Fruit fly (Drosophila melanogaster) whole organism, embryonic: ENCODE results near the gene CG9173.

Experiments used
- ATbp ChIP-seq: fragments of 200-800 bp; sonication (Bioruptor generic); optimal IDR thresholded peaks from 2 replicates; lab custom pipeline; 2017; ENCODE audit warnings: missing biosample characterization, mild to moderate bottlenecking, missing genetic modification characterization, missing genetic modification reagents
- Bdp1 ChIP-seq: fragments of 200-800 bp; sonication (Bioruptor generic); optimal IDR thresholded peaks from 3 replicates; lab custom pipeline; 2016; ENCODE audit warnings: missing biosample characterization, missing genetic modification characterization
- Blimp-1 ChIP-seq: fragments of 200-800 bp; sonication (Bioruptor generic); optimal IDR thresholded peaks from 3 replicates; lab custom pipeline; 2018; ENCODE audit warnings: missing biosample characterization, missing genetic modification characterization, mild to moderate bottlenecking, moderate library complexity, missing genetic modification reagents
- BtbVII ChIP-seq: fragments of 200-800 bp; sonication (Bioruptor generic); optimal IDR thresholded peaks from 3 replicates; lab custom pipeline; 2017; ENCODE audit warnings: missing biosample characterization, mild to moderate bottlenecking, missing genetic modification characterization
- CG1024 ChIP-seq: fragments of 200-800 bp; sonication (Bioruptor generic); IDR thresholded peaks from 2 replicates; pipeline ENCODE4 v1.3.6; 2022; ENCODE audit warnings: missing biosample characterization, missing genetic modification characterization
- CG13123 ChIP-seq: fragments of 200-800 bp; sonication (Bioruptor generic); optimal IDR thresholded peaks from 2 replicates; lab custom pipeline; 2016; ENCODE audit warnings: missing biosample characterization, missing genetic modification characterization
- CG13624 ChIP-seq: fragments of 200-800 bp; sonication (Bioruptor generic); optimal IDR thresholded peaks from 2 replicates; lab custom pipeline; 2016; ENCODE audit warnings: missing biosample characterization, missing genetic modification characterization
- CG14050 ChIP-seq: fragments of 200-800 bp; sonication (Bioruptor generic); IDR thresholded peaks from 3 replicates; pipeline ENCODE4 v1.3.6; 2022; ENCODE audit warnings: missing biosample characterization, missing genetic modification characterization
- CG15011 ChIP-seq: fragments of 200-800 bp; sonication (Bioruptor generic); optimal IDR thresholded peaks from 3 replicates; lab custom pipeline; 2018; ENCODE audit warnings: missing biosample characterization, mild to moderate bottlenecking, missing genetic modification characterization
- CG15073 ChIP-seq: fragments of 200-800 bp; sonication (Bioruptor generic); optimal IDR thresholded peaks from 2 replicates; lab custom pipeline; 2016; ENCODE audit warnings: missing biosample characterization, missing genetic modification characterization
- CG1603 ChIP-seq: fragments of 200-800 bp; sonication (Bioruptor generic); optimal IDR thresholded peaks from 2 replicates; lab custom pipeline; 2019; ENCODE audit warnings: missing biosample characterization, mild to moderate bottlenecking, missing genetic modification characterization, moderate library complexity
- CG17568 ChIP-seq: fragments of 200-800 bp; sonication (Bioruptor generic); optimal IDR thresholded peaks from 2 replicates; lab custom pipeline; 2018; ENCODE audit warnings: missing biosample characterization, mild to moderate bottlenecking, missing genetic modification characterization, moderate library complexity
- CG2202 ChIP-seq: fragments of 200-800 bp; sonication (Bioruptor generic); optimal IDR thresholded peaks from 2 replicates; lab custom pipeline; 2018; ENCODE audit warnings: missing biosample characterization, mild to moderate bottlenecking, missing genetic modification characterization
- CG33213 ChIP-seq: fragments of 200-800 bp; sonication (Bioruptor generic); optimal IDR thresholded peaks from 3 replicates; lab custom pipeline; 2016; ENCODE audit warnings: missing biosample characterization, missing genetic modification characterization
- CG7357 ChIP-seq: fragments of 200-800 bp; sonication (Bioruptor generic); IDR thresholded peaks from 3 replicates; pipeline ENCODE4 v1.3.6; 2022; ENCODE audit warnings: missing biosample characterization, missing genetic modification characterization
- CG8388 ChIP-seq: fragments of 200-800 bp; sonication (Bioruptor generic); optimal IDR thresholded peaks from 2 replicates; lab custom pipeline; 2019; ENCODE audit warnings: missing biosample characterization, mild to moderate bottlenecking, missing genetic modification characterization, moderate library complexity
- CG8478 ChIP-seq: fragments of >200 bp; optimal IDR thresholded peaks from 2 replicates; lab custom pipeline; 2018
- CG8944 ChIP-seq: fragments of 200-800 bp; sonication (Bioruptor generic); optimal IDR thresholded peaks from 3 replicates; lab custom pipeline; 2016; ENCODE audit warnings: missing biosample characterization, missing genetic modification characterization
- CoRest ChIP-seq: fragments of 200-800 bp; sonication (Bioruptor generic); optimal IDR thresholded peaks from 3 replicates; lab custom pipeline; 2018; ENCODE audit warnings: missing biosample characterization, mild to moderate bottlenecking, missing genetic modification characterization, moderate library complexity
- D19B ChIP-seq: fragments of 200-800 bp; sonication (Bioruptor generic); optimal IDR thresholded peaks from 2 replicates; lab custom pipeline; 2017; ENCODE audit warnings: missing biosample characterization, mild to moderate bottlenecking, missing genetic modification characterization
- GATAe ChIP-seq: fragments of 200-800 bp; sonication (Bioruptor generic); conservative IDR thresholded peaks from 2 replicates; pipeline ENCODE4 v1.3.6; 2022; ENCODE audit warnings: missing biosample characterization, missing genetic modification characterization
- HLH54F ChIP-seq: fragments of 200-800 bp; sonication (Bioruptor generic); optimal IDR thresholded peaks from 3 replicates; lab custom pipeline; 2016; ENCODE audit warnings: missing biosample characterization, missing genetic modification characterization
- HmgD ChIP-seq: fragments of 200-800 bp; sonication (Bioruptor generic); optimal IDR thresholded peaks from 3 replicates; lab custom pipeline; 2016; ENCODE audit warnings: missing biosample characterization, missing genetic modification characterization
- Hmx ChIP-seq: fragments of 200-800 bp; sonication (Bioruptor generic); optimal IDR thresholded peaks from 2 replicates; lab custom pipeline; 2016; ENCODE audit warnings: missing biosample characterization, missing genetic modification characterization
- Hr78 ChIP-seq, 2 experiments: fragments of 200-800 bp in 1 of 2; fragments of >200 bp in 1 of 2; sonication (Bioruptor generic) in 1 of 2; optimal IDR thresholded peaks; 2 replicates each; lab custom pipeline; 2017 to 2019; ENCODE audit warnings: missing biosample characterization in 2 of 2, missing genetic modification characterization in 2 of 2, mild to moderate bottlenecking in 1 of 2, moderate library complexity in 1 of 2
- Jarid2 ChIP-seq: fragments of 200-800 bp; sonication (Bioruptor generic); optimal IDR thresholded peaks from 3 replicates; lab custom pipeline; 2017; ENCODE audit warnings: mild to moderate bottlenecking, missing biosample characterization, missing genetic modification reagents, missing genetic modification characterization
- Nf-YC ChIP-seq: fragments of 200-800 bp; optimal IDR thresholded peaks from 3 replicates; lab custom pipeline; 2019; ENCODE audit warnings: missing biosample characterization, mild to moderate bottlenecking, missing genetic modification characterization, moderate library complexity
- PHDP ChIP-seq: fragments of 200-800 bp; sonication (Bioruptor generic); optimal IDR thresholded peaks from 3 replicates; lab custom pipeline; 2018; ENCODE audit warnings: missing biosample characterization, mild to moderate bottlenecking, missing genetic modification characterization, moderate library complexity
- Pdp1 ChIP-seq, 2 experiments: fragments of 200-800 bp; sonication (Bioruptor generic); optimal IDR thresholded peaks; 3 replicates each; lab custom pipeline; 2016; ENCODE audit warnings: missing biosample characterization in 2 of 2, missing genetic modification characterization in 2 of 2, mild to moderate bottlenecking in 1 of 2, moderate library complexity in 1 of 2
- Ravus ChIP-seq: fragments of 200-800 bp; sonication (Bioruptor generic); IDR thresholded peaks from 2 replicates; pipeline ENCODE4 v1.3.6; 2022; ENCODE audit warnings: missing biosample characterization, missing genetic modification characterization
- Scr ChIP-seq: fragments of 200-800 bp; sonication (Bioruptor generic); IDR thresholded peaks from 2 replicates; pipeline ENCODE4 v1.3.6; 2022; ENCODE audit warnings: missing biosample characterization, missing genetic modification characterization; ENCODE audit not compliant: partially characterized antibody
- Sin3A ChIP-seq: fragments of >200 bp; optimal IDR thresholded peaks from 2 replicates; lab custom pipeline; 2018
- Sry-δ ChIP-seq: fragments of 200-800 bp; sonication (Bioruptor generic); optimal IDR thresholded peaks from 2 replicates; lab custom pipeline; 2016; ENCODE audit warnings: missing biosample characterization, missing genetic modification characterization
- crp ChIP-seq, 2 experiments: fragments of 200-800 bp; sonication (Bioruptor generic); optimal IDR thresholded peaks; 2 replicates in 1 of 2; 3 replicates in 1 of 2; lab custom pipeline; 2017; ENCODE audit warnings: missing biosample characterization in 2 of 2, missing genetic modification characterization in 2 of 2, mild to moderate bottlenecking in 1 of 2, moderate library complexity in 1 of 2
- disco-r ChIP-seq: fragments of 200-800 bp; sonication (Bioruptor generic); optimal IDR thresholded peaks from 2 replicates; lab custom pipeline; 2016; ENCODE audit warnings: missing biosample characterization, missing genetic modification characterization
- eyg ChIP-seq: fragments of 200-800 bp; sonication (Bioruptor generic); optimal IDR thresholded peaks from 3 replicates; lab custom pipeline; 2016; ENCODE audit warnings: missing biosample characterization, missing genetic modification characterization
- fd3F ChIP-seq: fragments of 200-800 bp; sonication (Bioruptor generic); optimal IDR thresholded peaks from 2 replicates; lab custom pipeline; 2018; ENCODE audit warnings: missing biosample characterization, mild to moderate bottlenecking, missing genetic modification characterization, moderate library complexity
- gcm2 ChIP-seq: fragments of 200-800 bp; sonication (Bioruptor generic); optimal IDR thresholded peaks from 2 replicates; lab custom pipeline; 2016; ENCODE audit warnings: missing biosample characterization, missing genetic modification characterization
- hkb ChIP-seq, 2 experiments: fragments of 200-800 bp in 1 of 2; fragments of >200 bp in 1 of 2; sonication (Bioruptor generic) in 1 of 2; IDR thresholded peaks in 1 of 2; optimal IDR thresholded peaks in 1 of 2; 2 replicates each; pipeline versions ENCODE4 v1.3.6 to Lab custom; 2017 to 2022; ENCODE audit warnings: missing biosample characterization in 1 of 2, missing genetic modification characterization in 1 of 2
- nau ChIP-seq: fragments of 200-800 bp; sonication (Bioruptor generic); optimal IDR thresholded peaks from 3 replicates; lab custom pipeline; 2017; ENCODE audit warnings: missing biosample characterization, mild to moderate bottlenecking, missing genetic modification characterization, missing genetic modification reagents
- oc ChIP-seq: fragments of 200-800 bp; sonication (Bioruptor generic); optimal IDR thresholded peaks from 2 replicates; lab custom pipeline; 2018; ENCODE audit warnings: missing biosample characterization, mild to moderate bottlenecking, missing genetic modification characterization, moderate library complexity
- odd ChIP-seq: fragments of 200-800 bp; sonication (Bioruptor generic); optimal IDR thresholded peaks from 2 replicates; lab custom pipeline; 2017; ENCODE audit warnings: missing biosample characterization, mild to moderate bottlenecking, missing genetic modification characterization
- onecut ChIP-seq: fragments of 200-800 bp; sonication (Bioruptor generic); IDR thresholded peaks from 2 replicates; pipeline ENCODE4 v1.3.6; 2022; ENCODE audit warnings: missing biosample characterization, missing genetic modification characterization
- pita ChIP-seq: fragments of 200-800 bp; sonication (Bioruptor generic); optimal IDR thresholded peaks from 2 replicates; lab custom pipeline; 2017; ENCODE audit warnings: missing biosample characterization, mild to moderate bottlenecking, missing genetic modification characterization
- pros ChIP-seq: fragments of 200-800 bp; sonication (Bioruptor generic); optimal IDR thresholded peaks from 3 replicates; lab custom pipeline; 2019; ENCODE audit warnings: missing biosample characterization, mild to moderate bottlenecking, missing genetic modification characterization, moderate library complexity
- repo ChIP-seq: fragments of 200-800 bp; sonication (Bioruptor generic); optimal IDR thresholded peaks from 2 replicates; lab custom pipeline; 2016; ENCODE audit warnings: missing biosample characterization, missing genetic modification characterization
- schlank ChIP-seq: fragments of 200-800 bp; sonication (Bioruptor generic); optimal IDR thresholded peaks from 2 replicates; lab custom pipeline; 2018; ENCODE audit warnings: missing biosample characterization, mild to moderate bottlenecking, missing genetic modification characterization
- ssp ChIP-seq: fragments of 200-800 bp; sonication (Bioruptor generic); IDR thresholded peaks from 2 replicates; pipeline ENCODE4 v1.3.6; 2022; ENCODE audit warnings: missing biosample characterization, missing genetic modification characterization
- unc-4 ChIP-seq: fragments of 200-800 bp; sonication (Bioruptor generic); IDR thresholded peaks from 2 replicates; pipeline ENCODE4 v1.3.6; 2022; ENCODE audit warnings: missing biosample characterization, missing genetic modification characterization; ENCODE audit not compliant: partially characterized antibody

CG9173 gene

DNA sequence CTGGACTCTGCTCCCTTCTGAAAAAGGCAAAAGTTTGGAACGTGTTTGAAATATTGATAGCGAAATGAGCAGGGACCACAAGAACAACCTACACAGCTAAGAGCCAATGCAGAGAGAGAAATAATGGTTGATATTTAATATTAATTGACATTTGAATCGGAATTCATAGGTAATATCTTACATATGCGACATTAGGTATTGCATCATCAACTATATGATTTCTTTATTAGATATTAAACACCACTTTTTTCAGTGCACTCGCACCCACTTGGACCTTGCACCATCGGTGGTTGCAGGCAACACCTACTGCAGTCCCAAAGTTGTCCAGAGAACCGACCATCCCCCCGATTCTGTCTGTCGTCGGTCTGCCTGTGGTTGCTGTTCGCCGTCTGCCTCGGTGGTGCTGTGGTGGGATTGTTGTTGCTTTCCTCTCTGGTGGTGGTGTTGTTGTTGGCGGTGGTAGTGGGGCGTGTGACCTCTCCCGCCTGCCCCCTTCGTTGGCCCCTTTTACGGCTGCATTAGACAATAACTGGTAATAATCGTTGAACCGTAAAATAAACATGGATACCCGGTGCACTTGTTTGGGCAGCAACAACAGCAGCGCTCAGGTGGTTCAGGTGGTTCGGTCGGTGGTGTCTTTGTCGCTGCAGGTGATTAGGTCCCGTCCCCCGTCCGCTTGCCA, 44.3 kb downstream of the CG9173 start (continued):
- TF ChIP-seq Jarid2 (GFP tag; lab: Kevin White, UChicago) (peak; percentile 22), CG8478 (no peak), CG8944 (GFP tag; lab: Kevin White, UChicago) (no peak), BtbVII (GFP tag; lab: Kevin White, UChicago) (peak; percentile 21), eyg (peak; percentile 42), CG2202 (peak; percentile 51), CG14050 (GFP tag; lab: Robert Waterston, UW) (no peak), CG17568 (GFP tag; lab: Kevin White, UChicago) (no peak), repo (GFP tag; lab: Kevin White, UChicago) (no peak), HmgD (GFP tag; lab: Kevin White, UChicago) (no peak), ATbp (GFP tag; lab: Kevin White, UChicago) (peak; percentile 56), odd (GFP tag; lab: Kevin White, UChicago) (peak; percentile 17), Bdp1 (GFP tag; lab: Kevin White, UChicago) (no peak), Pdp1 (GFP tag; optimal IDR thresholded peaks at IDR 0.05; lab: Kevin White, UChicago) (peak; percentile 26 to 39), CG13123 (GFP tag; lab: Kevin White, UChicago) (no peak), CG7357 (GFP tag; lab: Robert Waterston, UW) (peak; percentile 63; the same call in 1 of the 3 replicates), CG13624 (no peak), ssp (GFP tag; lab: Robert Waterston, UW) (peak; percentile 47), oc (tag; lab: Kevin White, UChicago) (no peak), CG33213 (GFP tag; lab: Kevin White, UChicago) (no peak), onecut (GFP tag; lab: Robert Waterston, UW) (peak; percentile 47), PHDP (tag; lab: Kevin White, UChicago) (peak; percentile 63), GATAe (GFP tag; lab: Robert Waterston, UW) (no peak), fd3F (peak; percentile 3), unc-4 (GFP tag; lab: Robert Waterston, UW) (no peak), Nf-YC (no peak), nau (peak; percentile 7), crp (GFP tag; optimal IDR thresholded peaks at IDR 0.05; lab: Kevin White, UChicago) (no peak), HLH54F (no peak), pita (GFP tag; lab: Kevin White, UChicago) (no peak), gcm2 (GFP tag; lab: Kevin White, UChicago) (no peak), hkb (optimal IDR thresholded peaks at IDR 0.05; lab: Kevin White, UChicago) (no peak), hkb (GFP tag; IDR thresholded peaks at IDR 0.05; lab: Robert Waterston, UW) (peak; percentile 68; the same call in 1 of the 2 replicates), CG1603 (tag; lab: Kevin White, UChicago) (peak; percentile 87), CG15073 (GFP tag; lab: Kevin White, UChicago) (no peak), disco-r (GFP tag; lab: Kevin White, UChicago) (no peak), D19B (no peak), Sin3A (lab: Kevin White, UChicago) (no peak), Blimp-1 (GFP tag; lab: Kevin White, UChicago) (peak; percentile 61), CG8388 (GFP tag; lab: Kevin White, UChicago) (peak; percentile 77), Scr (GFP tag; lab: Robert Waterston, UW) (no peak), schlank (no peak), CoRest (tag; lab: Kevin White, UChicago) (peak; percentile 70), Sry-δ (GFP tag; lab: Kevin White, UChicago) (no peak), Hmx (GFP tag; lab: Kevin White, UChicago) (no peak), Hr78 (GFP tag; optimal IDR thresholded peaks at IDR 0.05; lab: Kevin White, UChicago) (peak in 1 of 2 experiments; percentile 90), Ravus (GFP tag; lab: Robert Waterston, UW) (no peak), CG1024 (GFP tag; lab: Robert Waterston, UW) (peak; percentile 52; the same call in 1 of the 2 replicates), pros (GFP tag; lab: Kevin White, UChicago) (no peak), CG15011 (GFP tag; lab: Kevin White, UChicago) (no peak)
